Worm (Caenorhabditis elegans) whole organism, early embryonic: ENCODE results near the gene folt-1.

Source experiments
- B0310.2 ChIP-seq: sonication (generic microtip); optimal IDR thresholded peaks from 2 replicates; lab custom pipeline; 2016; ENCODE audit warnings: mild to moderate bottlenecking, missing genetic modification characterization, missing compliant biosample characterization
- F13C5.2 ChIP-seq: sonication (generic microtip); optimal IDR thresholded peaks from 2 replicates; lab custom pipeline; 2017; ENCODE audit warnings: mild to moderate bottlenecking, missing genetic modification characterization, inconsistent platforms, missing compliant biosample characterization
- ama-1 ChIP-seq: fragments of 150-350 bp; optimal IDR thresholded peaks from 2 replicates; lab custom pipeline; 2014
- ceh-36 ChIP-seq: sonication (generic microtip); optimal IDR thresholded peaks from 2 replicates; lab custom pipeline; 2016; ENCODE audit warnings: missing genetic modification characterization, inconsistent platforms, missing compliant biosample characterization
- ets-7 ChIP-seq: sonication (generic microtip); optimal IDR thresholded peaks from 2 replicates; lab custom pipeline; 2016; ENCODE audit warnings: missing genotype, missing genetic modification characterization, missing compliant biosample characterization
- hnd-1 ChIP-seq: sonication (generic microtip); optimal IDR thresholded peaks from 2 replicates; lab custom pipeline; 2016; ENCODE audit warnings: missing genetic modification characterization, missing compliant biosample characterization
- scrt-1 ChIP-seq: fragments of 200-800 bp; sonication (Bioruptor generic); IDR thresholded peaks from 2 replicates; pipeline ENCODE4 v1.3.6; 2022; ENCODE audit warnings: missing genetic modification characterization, missing compliant biosample characterization
- tbx-11 ChIP-seq: fragments of 200-800 bp; sonication (Bioruptor generic); IDR thresholded peaks from 2 replicates; pipeline ENCODE4 v1.3.6; 2022; ENCODE audit warnings: missing genetic modification characterization, missing compliant biosample characterization
- tbx-37 ChIP-seq: fragments of 200-800 bp; sonication (Bioruptor generic); conservative IDR thresholded peaks from 2 replicates; pipeline ENCODE4 v1.3.6; 2022; ENCODE audit warnings: missing genetic modification reagents, missing genetic modification characterization, missing compliant biosample characterization

DNA sequence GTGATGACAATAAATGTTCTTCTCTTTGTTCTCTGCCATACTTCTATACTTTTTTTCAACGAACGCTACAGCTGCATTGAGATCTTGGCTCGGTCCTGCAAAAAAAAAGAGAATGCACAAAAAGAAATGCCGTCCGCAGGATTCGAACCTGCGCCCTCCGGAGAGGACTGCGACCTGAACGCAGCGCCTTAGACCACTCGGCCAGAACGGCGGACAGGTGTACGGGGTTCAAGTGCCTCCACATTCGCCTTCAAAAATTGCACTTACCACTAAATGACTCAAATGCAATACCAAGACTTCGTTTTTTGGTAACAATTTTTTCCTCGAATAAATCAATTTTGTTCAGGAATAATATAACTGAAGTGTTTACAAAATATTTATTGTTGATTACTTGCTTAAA lies 33.4 kb downstream of the folt-1 start:
- no peak for TF ChIP-seq ama-1 (lab: Kevin White, UChicago)
- TF ChIP-seq F13C5.2 (tag; lab: Kevin White, UChicago), result no peak
- TF ChIP-seq hnd-1 (tag; lab: Kevin White, UChicago), result no peak
- no peak for TF ChIP-seq tbx-11 (GFP tag; lab: Robert Waterston, UW)
- no peak for TF ChIP-seq B0310.2 (tag; lab: Kevin White, UChicago)
- TF ChIP-seq tbx-37 (GFP tag; lab: Robert Waterston, UW), result no peak
- no peak for TF ChIP-seq ceh-36 (tag; lab: Kevin White, UChicago)
- TF ChIP-seq scrt-1 (GFP tag; lab: Robert Waterston, UW), result no peak
- no peak for TF ChIP-seq ets-7 (tag; lab: Kevin White, UChicago)
